Worm (Caenorhabditis elegans) whole organism, early embryonic: Measurements from ENCODE around the gene F46E10.3.

Experiments used
- B0310.2 ChIP-seq: sonication (generic microtip); optimal IDR thresholded peaks from 2 replicates; lab custom pipeline; 2016; ENCODE audit warnings: mild to moderate bottlenecking, missing genetic modification characterization, missing compliant biosample characterization
- F13C5.2 ChIP-seq: sonication (generic microtip); optimal IDR thresholded peaks from 2 replicates; lab custom pipeline; 2017; ENCODE audit warnings: mild to moderate bottlenecking, missing genetic modification characterization, inconsistent platforms, missing compliant biosample characterization
- aly-1 ChIP-seq: sonication (generic microtip); optimal IDR thresholded peaks from 2 replicates; lab custom pipeline; 2016; ENCODE audit warnings: missing genetic modification characterization, missing compliant biosample characterization
- ama-1 ChIP-seq: fragments of 150-350 bp; optimal IDR thresholded peaks from 2 replicates; lab custom pipeline; 2014
- ceh-13 ChIP-seq: fragments of 200-800 bp; sonication (Bioruptor generic); optimal IDR thresholded peaks from 2 replicates; lab custom pipeline; 2018; ENCODE audit warnings: mild to moderate bottlenecking, missing genetic modification characterization, missing compliant biosample characterization
- ets-7 ChIP-seq: sonication (generic microtip); optimal IDR thresholded peaks from 2 replicates; lab custom pipeline; 2016; ENCODE audit warnings: missing genotype, missing genetic modification characterization, missing compliant biosample characterization
- flt-1 ChIP-seq: fragments of 200-800 bp; sonication (Bioruptor generic); IDR thresholded peaks from 2 replicates; pipeline ENCODE4 v1.3.6; 2022; ENCODE audit warnings: missing genetic modification characterization, missing compliant biosample characterization
- hnd-1 ChIP-seq: sonication (generic microtip); optimal IDR thresholded peaks from 2 replicates; lab custom pipeline; 2016; ENCODE audit warnings: missing genetic modification characterization, missing compliant biosample characterization
- pes-1 ChIP-seq: fragments of 200-800 bp; sonication (Bioruptor generic); IDR thresholded peaks from 2 replicates; pipeline ENCODE4 v1.3.6; 2022; ENCODE audit warnings: missing genetic modification reagents, missing genetic modification characterization, missing compliant biosample characterization
- sea-1 ChIP-seq: fragments of 200-800 bp; sonication (Bioruptor generic); conservative IDR thresholded peaks from 2 replicates; pipeline ENCODE4 v1.3.6; 2022; ENCODE audit warnings: missing genetic modification characterization, missing compliant biosample characterization
- tbx-11 ChIP-seq: fragments of 200-800 bp; sonication (Bioruptor generic); IDR thresholded peaks from 2 replicates; pipeline ENCODE4 v1.3.6; 2022; ENCODE audit warnings: missing genetic modification characterization, missing compliant biosample characterization
- tbx-37 ChIP-seq: fragments of 200-800 bp; sonication (Bioruptor generic); conservative IDR thresholded peaks from 2 replicates; pipeline ENCODE4 v1.3.6; 2022; ENCODE audit warnings: missing genetic modification reagents, missing genetic modification characterization, missing compliant biosample characterization
- tra-4 ChIP-seq: sonication (generic microtip); optimal IDR thresholded peaks from 2 replicates; lab custom pipeline; 2017; ENCODE audit warnings: missing genetic modification characterization, missing compliant biosample characterization

- TF ChIP-seq ama-1, result no peak
- no peak for TF ChIP-seq ets-7 (tag; lab: Kevin White, UChicago)
- no peak for TF ChIP-seq B0310.2 (tag; lab: Kevin White, UChicago)
- no peak for TF ChIP-seq ceh-13
- no peak for TF ChIP-seq F13C5.2 (tag; lab: Kevin White, UChicago)
- no peak for TF ChIP-seq pes-1
- TF ChIP-seq hnd-1 (tag; lab: Kevin White, UChicago), result no peak
- TF ChIP-seq sea-1 (GFP tag; lab: Robert Waterston, UW), result no peak
- no peak for TF ChIP-seq flt-1 (GFP tag; lab: Robert Waterston, UW)
- TF ChIP-seq tbx-37 (GFP tag; lab: Robert Waterston, UW), result no peak
- TF ChIP-seq tra-4, result no peak
- TF ChIP-seq tbx-11 (GFP tag; lab: Robert Waterston, UW), result no peak
- TF ChIP-seq aly-1, result no peak
These were observed 3.2 kb upstream of the F46E10.3 start, which contains the start of gene dpy-11 for ce11 chrV:6514887-6515324.
